Fruit fly (Drosophila melanogaster): ENCODE measurements around the gene CG10513.
A peak's percentile ranks its signal among the peaks of the same experiment; 100 is the strongest.

Gene CG10513

dm6 chr3R:25300575-25300974 lies 23.6 kb upstream of the CG10513 start, which contains the start of gene CG13659:
Gene CG13659 (plus strand): TSS chr3R:25300891.
- TF ChIP-seq tj (GFP tag; optimal IDR thresholded peaks at IDR 0.05), result no peak
- peak; percentile 46 for TF ChIP-seq kay (GFP tag; ENCODE audit: borderline replicate concordance)
- no peak for TF ChIP-seq CG7045 (GFP tag; optimal IDR thresholded peaks at IDR 0.05)
- TF ChIP-seq Hr96 (GFP tag; optimal IDR thresholded peaks at IDR 0.05), result no peak
- TF ChIP-seq bab1 (GFP tag; optimal IDR thresholded peaks at IDR 0.05), result no peak
- no peak for TF ChIP-seq CG33017 (tag; optimal IDR thresholded peaks at IDR 0.05)

- TF ChIP-seq CG14711 (tag; optimal IDR thresholded peaks at IDR 0.05), result no peak
- peak; percentile 90 for TF ChIP-seq kay (GFP tag; ENCODE audit: borderline replicate concordance)
- TF ChIP-seq CG11617 (GFP tag; optimal IDR thresholded peaks at IDR 0.05), result no peak
Observed at dm6 chr3R:25299507-25299964, 22.5 kb upstream of the CG10513 start, which contains the start of gene CG31288. Gene CG31288 (minus strand): TSS chr3R:25299557.

- TF ChIP-seq Clk (GFP tag; optimal IDR thresholded peaks at IDR 0.05) (no peak), CG7101 (tag; optimal IDR thresholded peaks at IDR 0.05) (no peak), bab1 (GFP tag; optimal IDR thresholded peaks at IDR 0.05) (no peak), tj (GFP tag; optimal IDR thresholded peaks at IDR 0.05) (no peak), ovo (GFP tag; optimal IDR thresholded peaks at IDR 0.05) (no peak), CG33017 (tag; optimal IDR thresholded peaks at IDR 0.05) (no peak), Hr96 (GFP tag; optimal IDR thresholded peaks at IDR 0.05) (no peak), toe (GFP tag; optimal IDR thresholded peaks at IDR 0.05) (no peak), CG12768 (GFP tag; optimal IDR thresholded peaks at IDR 0.05) (no peak), CG5204 (GFP tag; optimal IDR thresholded peaks at IDR 0.05) (no peak)
Observed at dm6 chr3R:25297678-25298077, 20.7 kb upstream of the CG10513 start, which contains the start of gene CG31097. Gene CG31097 (minus strand): TSS chr3R:25297778.

dm6 chr3R:25295320-25296020 lies 18.5 kb upstream of the CG10513 start, which contains the start of gene CG31102:
Gene CG31102 (minus strand): TSS chr3R:25295594.
- TF ChIP-seq Clk (GFP tag; optimal IDR thresholded peaks at IDR 0.05) (no peak), cic (GFP tag; optimal IDR thresholded peaks at IDR 0.05) (peak; percentile 91), kay (GFP tag; ENCODE audit: borderline replicate concordance) (peak; percentile 75), ovo (GFP tag; optimal IDR thresholded peaks at IDR 0.05) (no peak), Mnt (GFP tag; optimal IDR thresholded peaks at IDR 0.05) (peak; percentile 85), cnc (optimal IDR thresholded peaks at IDR 0.05) (no peak), bab1 (GFP tag; optimal IDR thresholded peaks at IDR 0.05) (no peak), Hr96 (GFP tag; optimal IDR thresholded peaks at IDR 0.05) (peak; percentile 73), CG12768 (GFP tag; optimal IDR thresholded peaks at IDR 0.05) (peak; percentile 52), toe (GFP tag; optimal IDR thresholded peaks at IDR 0.05) (peak; percentile 31), CG33017 (tag; optimal IDR thresholded peaks at IDR 0.05) (peak; percentile 53), CG14711 (tag; optimal IDR thresholded peaks at IDR 0.05) (no peak), CG1620 (GFP tag; optimal IDR thresholded peaks at IDR 0.05) (no peak), pad (GFP tag; optimal IDR thresholded peaks at IDR 0.05) (no peak), tj (GFP tag; optimal IDR thresholded peaks at IDR 0.05) (no peak), CG7101 (tag; optimal IDR thresholded peaks at IDR 0.05) (no peak), CG11617 (GFP tag; optimal IDR thresholded peaks at IDR 0.05) (no peak)

dm6 chr3R:25292864-25293284 lies 15.9 kb upstream of the CG10513 start, which contains the start of gene CG31098:
Gene CG31098 (minus strand): TSS chr3R:25292977.
- peak; percentile 29 for TF ChIP-seq CG14711 (tag; optimal IDR thresholded peaks at IDR 0.05)
- peak in 1 of 2 experiments; percentile 57 for TF ChIP-seq cnc (optimal IDR thresholded peaks at IDR 0.05)
- no peak for TF ChIP-seq Crg-1 (GFP tag; optimal IDR thresholded peaks at IDR 0.05)
- TF ChIP-seq CG12768 (GFP tag; optimal IDR thresholded peaks at IDR 0.05), result peak; percentile 80
- peak; percentile 41 for TF ChIP-seq toe (GFP tag; optimal IDR thresholded peaks at IDR 0.05)
- peak; percentile 92 for TF ChIP-seq cic (GFP tag; optimal IDR thresholded peaks at IDR 0.05)
- TF ChIP-seq CG7045 (GFP tag; optimal IDR thresholded peaks at IDR 0.05), result peak; percentile 62
- TF ChIP-seq tj (GFP tag; optimal IDR thresholded peaks at IDR 0.05), result peak; percentile 18
- peak; percentile 60 for TF ChIP-seq CG7101 (tag; optimal IDR thresholded peaks at IDR 0.05)
- peak; percentile 35 for TF ChIP-seq pad (GFP tag; optimal IDR thresholded peaks at IDR 0.05)
- TF ChIP-seq Hr96 (GFP tag; optimal IDR thresholded peaks at IDR 0.05), result no peak
- TF ChIP-seq Clk (GFP tag; optimal IDR thresholded peaks at IDR 0.05), result no peak
- TF ChIP-seq CG33017 (tag; optimal IDR thresholded peaks at IDR 0.05), result peak; percentile 83
- peak; percentile 53 for TF ChIP-seq CG11617 (GFP tag; optimal IDR thresholded peaks at IDR 0.05)
- peak; percentile 84 for TF ChIP-seq bab1 (GFP tag; optimal IDR thresholded peaks at IDR 0.05)
- peak; percentile 41 for TF ChIP-seq ovo (GFP tag; optimal IDR thresholded peaks at IDR 0.05)
- no peak for TF ChIP-seq CG1620 (GFP tag; optimal IDR thresholded peaks at IDR 0.05)
- peak; percentile 89 for TF ChIP-seq kay (GFP tag; ENCODE audit: borderline replicate concordance)
- no peak for TF ChIP-seq CG5204 (GFP tag; optimal IDR thresholded peaks at IDR 0.05)
- peak; percentile 90 for TF ChIP-seq Mnt (GFP tag; optimal IDR thresholded peaks at IDR 0.05)

dm6 chr3R:25289589-25289988 lies 12.6 kb upstream of the CG10513 start, which contains the start of gene CG11893:
Gene CG11893 (plus strand): TSS chr3R:25289889.
- TF ChIP-seq pad (GFP tag; optimal IDR thresholded peaks at IDR 0.05), result no peak
- peak; percentile 37 for TF ChIP-seq kay (GFP tag; ENCODE audit: borderline replicate concordance)

Measured in whole organism, adult.